Fruit fly (Drosophila melanogaster) whole organism, adult: ENCODE data around the gene CG12994.

Experiments
- CG11617 ChIP-seq: fragments of 200-800 bp; sonication (Bioruptor generic); optimal IDR thresholded peaks from 2 replicates; lab custom pipeline; 2017; ENCODE audit warnings: mild to moderate bottlenecking, missing biosample characterization, missing genetic modification reagents, missing genetic modification characterization
- CG14711 ChIP-seq: fragments of 200-800 bp; sonication (Bioruptor generic); optimal IDR thresholded peaks from 2 replicates; lab custom pipeline; 2018; ENCODE audit warnings: missing biosample characterization, mild to moderate bottlenecking, missing genetic modification characterization, moderate library complexity
- CG1620 ChIP-seq: fragments of 200-800 bp; sonication (Bioruptor generic); optimal IDR thresholded peaks from 2 replicates; lab custom pipeline; 2016; ENCODE audit warnings: missing biosample characterization, missing genetic modification characterization
- CG5204 ChIP-seq: fragments of 200-800 bp; sonication (Bioruptor generic); optimal IDR thresholded peaks from 2 replicates; lab custom pipeline; 2016; ENCODE audit warnings: missing biosample characterization, missing genetic modification characterization
- CG7045 ChIP-seq: fragments of 200-800 bp; sonication (Bioruptor generic); optimal IDR thresholded peaks from 2 replicates; lab custom pipeline; 2017; ENCODE audit warnings: missing biosample characterization, mild to moderate bottlenecking, missing genetic modification characterization
- Clk ChIP-seq: fragments of 200-800 bp; sonication (Bioruptor generic); optimal IDR thresholded peaks from 2 replicates; lab custom pipeline; 2017; ENCODE audit warnings: missing biosample characterization, missing genetic modification characterization
- Crg-1 ChIP-seq: fragments of 200-800 bp; sonication (Bioruptor generic); optimal IDR thresholded peaks from 2 replicates; lab custom pipeline; 2016; ENCODE audit warnings: missing biosample characterization, missing genetic modification characterization
- Hr96 ChIP-seq: fragments of 200-800 bp; sonication (Bioruptor generic); optimal IDR thresholded peaks from 2 replicates; lab custom pipeline; 2016; ENCODE audit warnings: missing biosample characterization, missing genetic modification characterization
- kay ChIP-seq: fragments of 200-800 bp; sonication (Bioruptor generic); peaks from one replicate; lab custom pipeline; 2016; ENCODE audit warnings: missing biosample characterization, missing genetic modification characterization, borderline replicate concordance
- ovo ChIP-seq: fragments of 200-800 bp; sonication (Bioruptor generic); optimal IDR thresholded peaks from 2 replicates; lab custom pipeline; 2016; ENCODE audit warnings: missing biosample characterization, missing genetic modification characterization

DNA sequence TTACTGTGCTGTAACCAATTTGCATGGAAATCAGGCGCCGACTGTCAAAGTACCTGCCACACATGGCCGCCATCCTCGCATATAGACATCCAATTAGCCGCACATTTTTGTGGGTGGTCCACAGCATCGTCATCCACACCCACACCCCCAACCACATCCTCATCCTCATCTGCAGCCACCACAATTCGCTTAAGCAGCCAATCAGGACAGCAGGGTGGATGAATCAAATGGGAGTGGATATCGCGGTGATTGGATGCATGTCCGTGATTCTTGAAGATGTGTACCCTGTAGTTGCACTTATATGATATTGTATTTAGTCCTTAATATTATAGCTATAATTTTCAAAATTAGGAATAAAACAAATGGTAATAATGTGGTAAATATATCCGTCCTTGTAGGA lies 38.9 kb downstream of the CG12994 start:
- TF ChIP-seq Hr96 (GFP tag; lab: Kevin White, UChicago) (no peak), CG11617 (GFP tag; lab: Kevin White, UChicago) (no peak), Crg-1 (GFP tag; lab: Kevin White, UChicago) (no peak), Clk (GFP tag; lab: Kevin White, UChicago) (no peak), ovo (GFP tag; lab: Kevin White, UChicago) (no peak), CG1620 (no peak), CG5204 (no peak), kay (GFP tag; lab: Kevin White, UChicago) (no peak), CG14711 (tag; lab: Kevin White, UChicago) (no peak), CG7045 (GFP tag; lab: Kevin White, UChicago) (no peak)
